Fruit fly (Drosophila melanogaster): ENCODE results near the gene LKRSDH.

The LKRSDH gene

DNA sequence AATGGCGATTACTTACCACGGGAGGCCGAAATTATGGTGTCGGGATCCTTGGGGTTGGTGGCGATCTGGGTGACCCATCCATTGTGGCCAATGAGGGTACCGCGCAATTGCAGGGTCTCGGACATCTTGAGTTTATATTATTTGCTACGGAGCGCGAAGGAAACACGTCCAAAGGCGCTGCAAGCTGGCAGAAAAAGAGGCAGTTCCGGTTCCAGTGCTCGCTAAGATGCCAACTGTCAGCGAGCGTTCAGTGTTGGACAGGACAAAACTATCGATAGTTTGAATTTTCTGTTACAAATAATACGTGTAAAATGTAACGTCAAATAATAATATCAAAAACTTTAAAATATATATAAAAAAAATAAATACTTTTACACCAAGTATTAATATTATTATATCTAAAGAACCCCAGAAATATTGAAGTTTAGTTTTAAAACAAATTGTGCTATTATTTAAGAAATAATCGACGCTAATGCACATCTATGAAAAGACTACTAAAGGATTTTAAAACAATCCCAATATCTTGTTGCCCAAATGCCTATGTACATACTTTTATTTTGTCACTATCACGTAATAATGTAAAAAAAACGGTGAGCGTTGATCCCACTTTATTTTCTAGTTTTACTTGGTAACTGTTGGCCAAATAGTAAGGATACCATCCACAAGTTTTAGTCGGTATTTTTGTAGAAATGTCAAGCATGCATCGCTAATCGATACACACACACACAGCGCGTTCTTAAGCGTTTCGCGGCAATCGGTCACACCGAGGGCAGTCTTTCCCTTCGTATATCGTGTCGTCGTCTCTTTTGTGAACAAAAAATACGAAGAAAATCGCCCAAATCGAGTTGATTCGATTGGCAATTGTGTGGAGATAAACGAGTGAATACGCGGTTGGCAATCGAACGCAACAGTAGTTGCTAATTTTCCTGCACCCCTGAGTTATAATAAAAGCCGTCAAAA, 31.6 kb upstream of the LKRSDH start, which contains the start of the genes Rack1 and mts (continued):
- TF ChIP-seq CG12236 (GFP tag; optimal IDR thresholded peaks at IDR 0.05), result peak; percentile 60
- peak; percentile 75 for TF ChIP-seq salm (tag; optimal IDR thresholded peaks at IDR 0.05)
- peak; percentile 93 for TF ChIP-seq Meics (GFP tag; optimal IDR thresholded peaks at IDR 0.05)
- TF ChIP-seq gce (GFP tag; IDR thresholded peaks at IDR 0.05), result peak; percentile 88; the same call in 2 of the 3 replicates
- TF ChIP-seq CG43689 (GFP tag; IDR thresholded peaks at IDR 0.05), result peak; percentile 63; the same call in 1 of the 2 replicates
- peak; percentile 57 for TF ChIP-seq psq (GFP tag; optimal IDR thresholded peaks at IDR 0.05)
- peak; percentile 89 for TF ChIP-seq CG18619 (GFP tag; optimal IDR thresholded peaks at IDR 0.05)
- peak; percentile 75 for TF ChIP-seq Hand (GFP tag; optimal IDR thresholded peaks at IDR 0.05)
- peak; percentile 76 for TF ChIP-seq tap (tag; optimal IDR thresholded peaks at IDR 0.05)
- peak; percentile 62 for TF ChIP-seq CG33557 (GFP tag; optimal IDR thresholded peaks at IDR 0.05)
- peak; percentile 65 for TF ChIP-seq az2 (GFP tag; optimal IDR thresholded peaks at IDR 0.05)
- peak; percentile 69 for TF ChIP-seq CG5953 (GFP tag; IDR thresholded peaks at IDR 0.05)
- 0 out of 2 replicates have a peak, but pooled peaks have one; percentile 18 for TF ChIP-seq tna (GFP tag; IDR thresholded peaks at IDR 0.05; ENCODE audit: partially characterized antibody)
- no peak for TF ChIP-seq sc (optimal IDR thresholded peaks at IDR 0.05)
- TF ChIP-seq sc (GFP tag; optimal IDR thresholded peaks at IDR 0.05), result peak; percentile 82
- TF ChIP-seq CG34376 (GFP tag; optimal IDR thresholded peaks at IDR 0.05), result peak; percentile 96
- peak; percentile 93 for TF ChIP-seq sens (GFP tag)
- peak; percentile 90 for TF ChIP-seq schlank (tag; optimal IDR thresholded peaks at IDR 0.05)
- no peak for TF ChIP-seq cad (GFP tag; optimal IDR thresholded peaks at IDR 0.05)
- TF ChIP-seq bigmax (GFP tag; optimal IDR thresholded peaks at IDR 0.05), result peak; percentile 64
- TF ChIP-seq wdn (GFP tag; IDR thresholded peaks at IDR 0.05), result peak; percentile 80
- no peak for TF ChIP-seq tll (GFP tag; optimal IDR thresholded peaks at IDR 0.05)
- peak; percentile 63 for TF ChIP-seq Gug (GFP tag; IDR thresholded peaks at IDR 0.05)
- peak; percentile 92 for TF ChIP-seq CG11456 (GFP tag; IDR thresholded peaks at IDR 0.05)
- peak; percentile 65 for TF ChIP-seq zfh2 (GFP tag; optimal IDR thresholded peaks at IDR 0.05)
- no peak for TF ChIP-seq dimm (GFP tag; IDR thresholded peaks at IDR 0.05)
- peak; percentile 82 for TF ChIP-seq Xbp1 (GFP tag; optimal IDR thresholded peaks at IDR 0.05)
- peak; percentile 98 for TF ChIP-seq YL-1 (GFP tag; optimal IDR thresholded peaks at IDR 0.05)
- TF ChIP-seq hb (GFP tag; IDR thresholded peaks at IDR 0.05; ENCODE audit: partially characterized antibody), result no peak; the same call in 1 of the 3 replicates
- TF ChIP-seq ash1 (GFP tag; optimal IDR thresholded peaks at IDR 0.05), result peak; percentile 90
- peak; percentile 48 for TF ChIP-seq CG3838 (GFP tag; optimal IDR thresholded peaks at IDR 0.05)
- peak; percentile 67 for TF ChIP-seq CG16863 (GFP tag; optimal IDR thresholded peaks at IDR 0.05)
- peak; percentile 88 for TF ChIP-seq CrebB (tag; optimal IDR thresholded peaks at IDR 0.05)
- peak; percentile 82 for TF ChIP-seq CG7839 (tag; optimal IDR thresholded peaks at IDR 0.05)
- peak; percentile 32 for TF ChIP-seq p53 (GFP tag; optimal IDR thresholded peaks at IDR 0.05)
- no peak for TF ChIP-seq Lpt (GFP tag; optimal IDR thresholded peaks at IDR 0.05)
- TF ChIP-seq Jarid2 (GFP tag; optimal IDR thresholded peaks at IDR 0.05), result peak; percentile 74
- peak; percentile 63; the same call in 2 of the 3 replicates for TF ChIP-seq CG17361 (GFP tag; IDR thresholded peaks at IDR 0.05)
- peak; percentile 77 for TF ChIP-seq CG1602 (GFP tag; optimal IDR thresholded peaks at IDR 0.05)
- peak; percentile 92 for TF ChIP-seq mirr (GFP tag; optimal IDR thresholded peaks at IDR 0.05)
- peak; percentile 88 for TF ChIP-seq onecut (GFP tag; IDR thresholded peaks at IDR 0.05)
- TF ChIP-seq Deaf1 (tag; optimal IDR thresholded peaks at IDR 0.05), result no peak
- TF ChIP-seq rib (GFP tag; IDR thresholded peaks at IDR 0.05), result peak; percentile 69
- TF ChIP-seq CG9727 (GFP tag; optimal IDR thresholded peaks at IDR 0.05), result peak; percentile 89
- TF ChIP-seq Sry-δ (GFP tag; optimal IDR thresholded peaks at IDR 0.05), result peak; percentile 34
- peak; percentile 45 to 68 for TF ChIP-seq chif (GFP tag; optimal IDR thresholded peaks at IDR 0.05)
- TF ChIP-seq bcd (GFP tag; optimal IDR thresholded peaks at IDR 0.05), result peak; percentile 90
- no peak for TF ChIP-seq prd (optimal IDR thresholded peaks at IDR 0.05)
- TF ChIP-seq prd (GFP tag; IDR thresholded peaks at IDR 0.05), result peak; percentile 57; the same call in 2 of the 3 replicates
